Fruit fly (Drosophila melanogaster) whole organism, pupa: ENCODE data around the gene CG4570.
A peak's percentile ranks its signal among the peaks of the same experiment; 100 is the strongest.

Experiments
- CG10348 ChIP-seq: fragments of 200-800 bp; sonication (Bioruptor generic); IDR thresholded peaks from 2 replicates; pipeline ENCODE4 v1.3.6; 2022; ENCODE audit warnings: missing biosample characterization, missing genetic modification characterization
- CG12605 ChIP-seq: fragments of 200-800 bp; sonication (Bioruptor generic); IDR thresholded peaks from 2 replicates; pipeline ENCODE4 v1.3.6; 2022; ENCODE audit warnings: missing biosample characterization, missing genetic modification characterization
- CG13204 ChIP-seq: fragments of 200-800 bp; sonication (Bioruptor generic); optimal IDR thresholded peaks from 2 replicates; lab custom pipeline; 2018; ENCODE audit warnings: missing biosample characterization, mild to moderate bottlenecking, missing genetic modification characterization, moderate library complexity
- CG14655 ChIP-seq: fragments of 200-800 bp; sonication (Bioruptor generic); optimal IDR thresholded peaks from 3 replicates; lab custom pipeline; 2017; ENCODE audit warnings: mild to moderate bottlenecking, missing biosample characterization, missing genetic modification reagents, missing genetic modification characterization
- CG15710 ChIP-seq: fragments of 200-800 bp; sonication (Bioruptor generic); optimal IDR thresholded peaks from 2 replicates; lab custom pipeline; 2018; ENCODE audit warnings: missing biosample characterization, mild to moderate bottlenecking, missing genetic modification characterization, moderate library complexity
- CG17806 ChIP-seq: fragments of 200-800 bp; sonication (Bioruptor generic); optimal IDR thresholded peaks from 2 replicates; lab custom pipeline; 2018; ENCODE audit warnings: missing biosample characterization, mild to moderate bottlenecking, missing genetic modification characterization, moderate library complexity
- CG32121 ChIP-seq: fragments of 200-800 bp; sonication (Bioruptor generic); IDR thresholded peaks from 2 replicates; pipeline ENCODE4 v1.3.6; 2022; ENCODE audit warnings: missing biosample characterization, missing genetic modification characterization
- CG34367 ChIP-seq: fragments of 200-800 bp; sonication (Bioruptor generic); optimal IDR thresholded peaks from 2 replicates; lab custom pipeline; 2018; ENCODE audit warnings: missing biosample characterization, mild to moderate bottlenecking, missing genetic modification characterization
- CG4496 ChIP-seq: fragments of 200-800 bp; sonication (Bioruptor generic); IDR thresholded peaks from 3 replicates; pipeline ENCODE4 v1.3.6; 2022; ENCODE audit warnings: missing biosample characterization, missing genetic modification characterization
- CG8159 ChIP-seq: fragments of 200-800 bp; sonication (Bioruptor generic); optimal IDR thresholded peaks from 3 replicates; lab custom pipeline; 2018; ENCODE audit warnings: missing biosample characterization, mild to moderate bottlenecking, missing genetic modification characterization, moderate library complexity
- CG8301 ChIP-seq: fragments of 200-800 bp; sonication (Bioruptor generic); optimal IDR thresholded peaks from 2 replicates; lab custom pipeline; 2018; ENCODE audit warnings: missing biosample characterization, mild to moderate bottlenecking, missing genetic modification characterization
- CG9948 ChIP-seq: fragments of 200-800 bp; sonication (Bioruptor generic); optimal IDR thresholded peaks from 2 replicates; lab custom pipeline; 2018; ENCODE audit warnings: missing biosample characterization, mild to moderate bottlenecking, missing genetic modification characterization, moderate library complexity
- D1 ChIP-seq: fragments of 200-800 bp; sonication (Bioruptor generic); optimal IDR thresholded peaks from 2 replicates; lab custom pipeline; 2018; ENCODE audit warnings: missing biosample characterization, mild to moderate bottlenecking, missing genetic modification characterization, moderate library complexity
- EcR ChIP-seq: fragments of 200-800 bp; sonication (Bioruptor generic); optimal IDR thresholded peaks from 3 replicates; lab custom pipeline; 2019; ENCODE audit warnings: missing biosample characterization, missing genetic modification characterization, mild to moderate bottlenecking, moderate library complexity, missing genetic modification reagents
- Ets98B ChIP-seq: fragments of 200-800 bp; sonication (Bioruptor generic); IDR thresholded peaks from 2 replicates; pipeline ENCODE4 v1.3.6; 2022; ENCODE audit warnings: missing biosample characterization, missing genetic modification characterization
- Pif1A ChIP-seq: fragments of 200-800 bp; sonication (Bioruptor generic); optimal IDR thresholded peaks from 3 replicates; lab custom pipeline; 2016; ENCODE audit warnings: missing biosample characterization, missing genetic modification characterization
- Pif1B ChIP-seq: fragments of 200-800 bp; sonication (Bioruptor generic); optimal IDR thresholded peaks from 3 replicates; lab custom pipeline; 2016; ENCODE audit warnings: missing biosample characterization, missing genetic modification characterization
- Snoo ChIP-seq: fragments of 200-800 bp; sonication (Bioruptor generic); optimal IDR thresholded peaks from 3 replicates; lab custom pipeline; 2017; ENCODE audit warnings: missing biosample characterization, mild to moderate bottlenecking, missing genetic modification characterization, inconsistent platforms
- fd96Ca ChIP-seq: fragments of 200-800 bp; sonication (Bioruptor generic); IDR thresholded peaks from 3 replicates; pipeline ENCODE4 v1.3.6; 2022; ENCODE audit warnings: missing biosample characterization, missing genetic modification characterization
- gl ChIP-seq: fragments of 200-800 bp; sonication (Bioruptor generic); optimal IDR thresholded peaks from 2 replicates; lab custom pipeline; 2018; ENCODE audit warnings: missing biosample characterization, mild to moderate bottlenecking, missing genetic modification characterization
- rn ChIP-seq: fragments of 200-800 bp; sonication (Bioruptor generic); IDR thresholded peaks from 2 replicates; pipeline ENCODE4 v1.3.6; 2022; ENCODE audit warnings: missing biosample characterization, missing genetic modification characterization

CG4570 gene

dm6 chr3R:10832526-10833165 is 24.0 kb upstream of the CG4570 start:
- TF ChIP-seq CG12605 (GFP tag; lab: Robert Waterston, UW) (peak; percentile 77), gl (peak; percentile 91), CG4496 (peak; percentile 96), D1 (tag; lab: Kevin White, UChicago) (peak; percentile 72), Ets98B (GFP tag; lab: Robert Waterston, UW) (peak; percentile 90), CG15710 (tag; lab: Kevin White, UChicago) (peak; percentile 73), CG8301 (tag; lab: Kevin White, UChicago) (peak; percentile 96), CG32121 (GFP tag; lab: Robert Waterston, UW) (peak; percentile 93), CG17806 (tag; lab: Kevin White, UChicago) (peak; percentile 94), CG14655 (GFP tag; lab: Kevin White, UChicago) (peak; percentile 96), CG10348 (GFP tag; lab: Robert Waterston, UW) (peak; percentile 38; the same call in 1 of the 2 replicates), fd96Ca (peak; percentile 97), CG34367 (tag; lab: Kevin White, UChicago) (peak; percentile 62), Pif1A (GFP tag; lab: Kevin White, UChicago) (peak; percentile 92), Pif1B (GFP tag; lab: Kevin White, UChicago) (peak; percentile 88), CG13204 (GFP tag; lab: Kevin White, UChicago) (peak; percentile 37), CG9948 (tag; lab: Kevin White, UChicago) (peak; percentile 89), Snoo (peak; percentile 27), CG8159 (tag; lab: Kevin White, UChicago) (peak; percentile 91), rn (GFP tag; lab: Robert Waterston, UW) (peak; percentile 79), EcR (GFP tag; lab: Kevin White, UChicago) (no peak)

dm6 chr3R:10834893-10835292 is 21.7 kb upstream of the CG4570 start:
- peak; percentile 96 for TF ChIP-seq Snoo
- TF ChIP-seq CG9948 (tag; lab: Kevin White, UChicago) = peak; percentile 94
- TF ChIP-seq EcR (GFP tag; lab: Kevin White, UChicago) = peak; percentile 67
- peak; percentile 96 for TF ChIP-seq Pif1A (GFP tag; lab: Kevin White, UChicago)
- TF ChIP-seq CG13204 (GFP tag; lab: Kevin White, UChicago) = peak; percentile 96
- TF ChIP-seq CG14655 (GFP tag; lab: Kevin White, UChicago) = peak; percentile 96
- peak; percentile 96 for TF ChIP-seq Ets98B (GFP tag; lab: Robert Waterston, UW)
- peak; percentile 97 for TF ChIP-seq fd96Ca
- TF ChIP-seq CG8301 (tag; lab: Kevin White, UChicago) = peak; percentile 96
- peak; percentile 95 for TF ChIP-seq CG34367 (tag; lab: Kevin White, UChicago)
- TF ChIP-seq rn (GFP tag; lab: Robert Waterston, UW) = peak; percentile 92
- peak; percentile 94 for TF ChIP-seq CG17806 (tag; lab: Kevin White, UChicago)
- TF ChIP-seq Pif1B (GFP tag; lab: Kevin White, UChicago) = peak; percentile 96
- TF ChIP-seq gl = peak; percentile 92
- TF ChIP-seq CG32121 (GFP tag; lab: Robert Waterston, UW) = peak; percentile 93
- TF ChIP-seq CG8159 (tag; lab: Kevin White, UChicago) = peak; percentile 93
- TF ChIP-seq CG10348 (GFP tag; lab: Robert Waterston, UW) = peak; percentile 75
- TF ChIP-seq CG4496 = peak; percentile 97
- TF ChIP-seq D1 (tag; lab: Kevin White, UChicago) = peak; percentile 68
- peak; percentile 94 for TF ChIP-seq CG15710 (tag; lab: Kevin White, UChicago)
- TF ChIP-seq CG12605 (GFP tag; lab: Robert Waterston, UW) = peak; percentile 96
- TF ChIP-seq, all 21 proteins: peak for 21

- TF ChIP-seq CG10348 (GFP tag; lab: Robert Waterston, UW) = no peak
- no peak for TF ChIP-seq CG13204 (GFP tag; lab: Kevin White, UChicago)
- no peak for TF ChIP-seq fd96Ca
- no peak for TF ChIP-seq EcR (GFP tag; lab: Kevin White, UChicago)
- no peak for TF ChIP-seq CG15710 (tag; lab: Kevin White, UChicago)
- TF ChIP-seq CG14655 (GFP tag; lab: Kevin White, UChicago) = no peak
- no peak for TF ChIP-seq CG9948 (tag; lab: Kevin White, UChicago)
- TF ChIP-seq rn (GFP tag; lab: Robert Waterston, UW) = no peak
- TF ChIP-seq CG17806 (tag; lab: Kevin White, UChicago) = no peak
- no peak for TF ChIP-seq Pif1A (GFP tag; lab: Kevin White, UChicago)
- no peak for TF ChIP-seq gl
- no peak for TF ChIP-seq Snoo
Measured at dm6 chr3R:10836924-10837323, 19.7 kb upstream of the CG4570 start.

- TF ChIP-seq CG17806 (tag; lab: Kevin White, UChicago) (peak; percentile 42), gl (peak; percentile 11), CG34367 (tag; lab: Kevin White, UChicago) (peak; percentile 32), CG8301 (tag; lab: Kevin White, UChicago) (peak; percentile 47), CG13204 (GFP tag; lab: Kevin White, UChicago) (peak; percentile 42), rn (GFP tag; lab: Robert Waterston, UW) (no peak), CG15710 (tag; lab: Kevin White, UChicago) (peak; percentile 44), CG14655 (GFP tag; lab: Kevin White, UChicago) (peak; percentile 75), CG4496 (no peak), CG9948 (tag; lab: Kevin White, UChicago) (peak; percentile 37), CG8159 (tag; lab: Kevin White, UChicago) (peak; percentile 52)
Measured at dm6 chr3R:10842422-10842821, 14.2 kb upstream of the CG4570 start.

- peak; percentile 93 for TF ChIP-seq Pif1B (GFP tag; lab: Kevin White, UChicago)
- peak; percentile 96 for TF ChIP-seq CG8301 (tag; lab: Kevin White, UChicago)
- peak; percentile 80 for TF ChIP-seq gl
- TF ChIP-seq fd96Ca = peak; percentile 88; the same call in 2 of the 3 replicates
- peak; percentile 95 for TF ChIP-seq CG4496
- peak; percentile 97 for TF ChIP-seq CG8159 (tag; lab: Kevin White, UChicago)
- peak; percentile 91 for TF ChIP-seq CG15710 (tag; lab: Kevin White, UChicago)
- TF ChIP-seq D1 (tag; lab: Kevin White, UChicago) = peak; percentile 98
- peak; percentile 85 for TF ChIP-seq Pif1A (GFP tag; lab: Kevin White, UChicago)
- peak; percentile 76 for TF ChIP-seq EcR (GFP tag; lab: Kevin White, UChicago)
- peak; percentile 95 for TF ChIP-seq Snoo
- TF ChIP-seq CG12605 (GFP tag; lab: Robert Waterston, UW) = peak; percentile 90
- TF ChIP-seq CG17806 (tag; lab: Kevin White, UChicago) = peak; percentile 98
- TF ChIP-seq CG10348 (GFP tag; lab: Robert Waterston, UW) = peak; percentile 52
- peak; percentile 91 for TF ChIP-seq CG34367 (tag; lab: Kevin White, UChicago)
- TF ChIP-seq rn (GFP tag; lab: Robert Waterston, UW) = peak; percentile 83
- peak; percentile 95 for TF ChIP-seq CG32121 (GFP tag; lab: Robert Waterston, UW)
- peak; percentile 62 for TF ChIP-seq CG13204 (GFP tag; lab: Kevin White, UChicago)
- TF ChIP-seq CG9948 (tag; lab: Kevin White, UChicago) = peak; percentile 98
- peak; percentile 94 for TF ChIP-seq Ets98B (GFP tag; lab: Robert Waterston, UW)
- TF ChIP-seq CG14655 (GFP tag; lab: Kevin White, UChicago) = peak; percentile 99
Measured at dm6 chr3R:10849515-10849973, 7.1 kb upstream of the CG4570 start, which contains the start of gene CG42394. Gene CG42394 (plus strand): TSS chr3R:10849825.
